Fruit fly (Drosophila melanogaster) whole organism, embryonic: Measurements from ENCODE around the gene CG11396.

ENCODE experiments used
- Bgb ChIP-seq: fragments of 200-800 bp; sonication (Bioruptor generic); IDR thresholded peaks from 2 replicates; pipeline ENCODE4 v1.3.6; 2022; ENCODE audit warnings: missing biosample characterization, missing genetic modification characterization; ENCODE audit not compliant: partially characterized antibody
- CG10267 ChIP-seq: fragments of 200-800 bp; sonication (Bioruptor generic); optimal IDR thresholded peaks from 2 replicates; lab custom pipeline; 2018; ENCODE audit warnings: missing biosample characterization, mild to moderate bottlenecking, missing genetic modification characterization, moderate library complexity
- CG10979 ChIP-seq: fragments of 200-800 bp; sonication (Bioruptor generic); optimal IDR thresholded peaks from 2 replicates; lab custom pipeline; 2018; ENCODE audit warnings: missing biosample characterization, mild to moderate bottlenecking, missing genetic modification characterization, moderate library complexity
- CG12071 ChIP-seq: fragments of 200-800 bp; sonication (Bioruptor generic); optimal IDR thresholded peaks from 3 replicates; lab custom pipeline; 2018; ENCODE audit warnings: missing biosample characterization, mild to moderate bottlenecking, missing genetic modification characterization
- CG12219 ChIP-seq: fragments of 200-800 bp; sonication (Bioruptor generic); optimal IDR thresholded peaks from 3 replicates; lab custom pipeline; 2018; ENCODE audit warnings: missing biosample characterization, mild to moderate bottlenecking, missing genetic modification characterization
- CG13287 ChIP-seq: fragments of 200-800 bp; sonication (Bioruptor generic); IDR thresholded peaks from 2 replicates; pipeline ENCODE4 v1.3.6; 2022; ENCODE audit warnings: missing biosample characterization, missing genetic modification characterization; ENCODE audit not compliant: partially characterized antibody
- CG13296 ChIP-seq: fragments of 200-800 bp; sonication (Bioruptor generic); optimal IDR thresholded peaks from 3 replicates; lab custom pipeline; 2018; ENCODE audit warnings: missing biosample characterization, mild to moderate bottlenecking, missing genetic modification characterization
- CG14710 ChIP-seq: fragments of 200-800 bp; sonication (Bioruptor generic); optimal IDR thresholded peaks from 3 replicates; lab custom pipeline; 2019; ENCODE audit warnings: missing biosample characterization, mild to moderate bottlenecking, missing genetic modification characterization, moderate library complexity
- CG16813 ChIP-seq: fragments of 200-800 bp; sonication (Bioruptor generic); IDR thresholded peaks from 3 replicates; pipeline ENCODE4 v1.3.6; 2022; ENCODE audit warnings: missing biosample characterization, missing genetic modification characterization; ENCODE audit not compliant: partially characterized antibody
- CG16863 ChIP-seq: fragments of 200-800 bp; sonication (Bioruptor generic); optimal IDR thresholded peaks from 3 replicates; lab custom pipeline; 2016; ENCODE audit warnings: missing biosample characterization, missing genetic modification characterization
- CG17568 ChIP-seq: fragments of 200-800 bp; sonication (Bioruptor generic); optimal IDR thresholded peaks from 2 replicates; lab custom pipeline; 2018; ENCODE audit warnings: missing biosample characterization, mild to moderate bottlenecking, missing genetic modification characterization, moderate library complexity
- CG18011 ChIP-seq: fragments of 200-800 bp; sonication (Bioruptor generic); optimal IDR thresholded peaks from 2 replicates; lab custom pipeline; 2017; ENCODE audit warnings: missing biosample characterization, missing genetic modification characterization, mild to moderate bottlenecking, moderate library complexity, missing genotype
- CG2712 ChIP-seq: fragments of 200-800 bp; optimal IDR thresholded peaks from 3 replicates; lab custom pipeline; 2019; ENCODE audit warnings: missing biosample characterization, mild to moderate bottlenecking, missing genetic modification characterization, moderate library complexity
- CG2889 ChIP-seq: fragments of 200-800 bp; sonication (Bioruptor generic); IDR thresholded peaks from 3 replicates; pipeline ENCODE4 v1.3.6; 2022; ENCODE audit warnings: missing biosample characterization, missing genetic modification characterization
- CG33557 ChIP-seq: fragments of 200-800 bp; sonication (Bioruptor generic); optimal IDR thresholded peaks from 2 replicates; lab custom pipeline; 2019; ENCODE audit warnings: missing biosample characterization, mild to moderate bottlenecking, missing genetic modification characterization, moderate library complexity
- CG34224 ChIP-seq: fragments of 200-800 bp; sonication (Bioruptor generic); IDR thresholded peaks from 3 replicates; pipeline ENCODE4 v1.3.6; 2022; ENCODE audit warnings: missing biosample characterization, missing genetic modification characterization; ENCODE audit not compliant: partially characterized antibody
- CG34376 ChIP-seq: fragments of 200-800 bp; sonication (Bioruptor generic); optimal IDR thresholded peaks from 2 replicates; lab custom pipeline; 2018; ENCODE audit warnings: missing biosample characterization, mild to moderate bottlenecking, missing genetic modification characterization
- CG42726 ChIP-seq: fragments of 200-800 bp; sonication (Bioruptor generic); IDR thresholded peaks from 2 replicates; pipeline ENCODE4 v1.3.6; 2022; ENCODE audit warnings: missing biosample characterization, missing genetic modification characterization; ENCODE audit not compliant: partially characterized antibody
- CG5180 ChIP-seq: fragments of 200-800 bp; sonication (Bioruptor generic); optimal IDR thresholded peaks from 3 replicates; lab custom pipeline; 2017; ENCODE audit warnings: missing biosample characterization, missing genetic modification characterization, mild to moderate bottlenecking, moderate library complexity, missing genetic modification reagents
- CG7745 ChIP-seq: fragments of 200-800 bp; sonication (Bioruptor generic); optimal IDR thresholded peaks from 2 replicates; lab custom pipeline; 2018; ENCODE audit warnings: missing biosample characterization, mild to moderate bottlenecking, missing genetic modification characterization, moderate library complexity
- CG8924 ChIP-seq: fragments of 200-800 bp; optimal IDR thresholded peaks from 3 replicates; lab custom pipeline; 2019; ENCODE audit warnings: missing biosample characterization, mild to moderate bottlenecking, missing genetic modification characterization, moderate library complexity
- CTCF ChIP-seq: fragments of 200-800 bp; sonication (Bioruptor generic); optimal IDR thresholded peaks from 2 replicates; lab custom pipeline; 2017; ENCODE audit warnings: missing biosample characterization, mild to moderate bottlenecking, missing genetic modification characterization, moderate library complexity
- Dll ChIP-seq: fragments of 200-800 bp; sonication (Bioruptor generic); IDR thresholded peaks from 4 replicates; pipeline ENCODE4 v1.3.6; 2022; ENCODE audit warnings: missing biosample characterization, missing genetic modification characterization; ENCODE audit not compliant: partially characterized antibody
- Doc3 ChIP-seq: fragments of 200-800 bp; sonication (Bioruptor generic); IDR thresholded peaks from 3 replicates; pipeline ENCODE4 v1.3.6; 2022; ENCODE audit warnings: missing biosample characterization, missing genetic modification characterization; ENCODE audit not compliant: partially characterized antibody
- Dp ChIP-seq: fragments of 200-800 bp; sonication (Bioruptor generic); optimal IDR thresholded peaks from 2 replicates; lab custom pipeline; 2018; ENCODE audit warnings: missing biosample characterization, mild to moderate bottlenecking, missing genetic modification characterization, moderate library complexity
- Gsc ChIP-seq: fragments of 200-800 bp; sonication (Bioruptor generic); IDR thresholded peaks from 2 replicates; pipeline ENCODE4 v1.3.6; 2022; ENCODE audit warnings: missing biosample characterization, missing genetic modification characterization
- HmgD ChIP-seq: fragments of 200-800 bp; sonication (Bioruptor generic); optimal IDR thresholded peaks from 3 replicates; lab custom pipeline; 2016; ENCODE audit warnings: missing biosample characterization, missing genetic modification characterization
- Lhr ChIP-seq: fragments of 200-800 bp; sonication (Bioruptor generic); optimal IDR thresholded peaks from 3 replicates; lab custom pipeline; 2017; ENCODE audit warnings: mild to moderate bottlenecking, missing biosample characterization, missing genetic modification reagents, missing genetic modification characterization
- MBD-R2 ChIP-seq: fragments of 200-800 bp; sonication (Bioruptor generic); IDR thresholded peaks from 2 replicates; pipeline ENCODE4 v1.3.6; 2022; ENCODE audit warnings: missing biosample characterization, missing genetic modification characterization
- Nf-YC ChIP-seq: fragments of 200-800 bp; optimal IDR thresholded peaks from 3 replicates; lab custom pipeline; 2019; ENCODE audit warnings: missing biosample characterization, mild to moderate bottlenecking, missing genetic modification characterization, moderate library complexity
- Oaz ChIP-seq: fragments of 200-800 bp; sonication (Bioruptor generic); IDR thresholded peaks from 2 replicates; pipeline ENCODE4 v1.3.6; 2022; ENCODE audit warnings: missing biosample characterization, missing genetic modification characterization
- Sin3A ChIP-seq: fragments of >200 bp; optimal IDR thresholded peaks from 2 replicates; lab custom pipeline; 2018
- ato ChIP-seq: fragments of 200-800 bp; sonication (Bioruptor generic); IDR thresholded peaks from 2 replicates; pipeline ENCODE4 v1.3.6; 2022; ENCODE audit warnings: missing biosample characterization, missing genetic modification characterization; ENCODE audit not compliant: partially characterized antibody
- bbx ChIP-seq: fragments of 200-800 bp; sonication (Bioruptor generic); IDR thresholded peaks from 2 replicates; pipeline ENCODE4 v1.3.6; 2022; ENCODE audit warnings: missing biosample characterization, missing genetic modification characterization; ENCODE audit not compliant: partially characterized antibody
- chinmo ChIP-seq: fragments of 200-800 bp; sonication (Bioruptor generic); IDR thresholded peaks from 4 replicates; pipeline ENCODE4 v1.3.6; 2022; ENCODE audit warnings: missing biosample characterization, missing genetic modification characterization; ENCODE audit not compliant: partially characterized antibody
- ci ChIP-seq: fragments of 200-800 bp; sonication (Bioruptor generic); IDR thresholded peaks from 3 replicates; pipeline ENCODE4 v1.3.6; 2022; ENCODE audit warnings: missing biosample characterization, missing genetic modification characterization
- gfzf ChIP-seq: fragments of 200-800 bp; sonication (Bioruptor generic); optimal IDR thresholded peaks from 2 replicates; lab custom pipeline; 2016; ENCODE audit warnings: missing biosample characterization, mild to moderate bottlenecking, missing genetic modification characterization, moderate library complexity
- h ChIP-seq: fragments of >200 bp; optimal IDR thresholded peaks from 2 replicates; lab custom pipeline; 2017
- hb ChIP-seq: fragments of 200-800 bp; sonication (Bioruptor generic); IDR thresholded peaks from 3 replicates; pipeline ENCODE4 v1.3.6; 2022; ENCODE audit warnings: missing biosample characterization, missing genetic modification characterization; ENCODE audit not compliant: partially characterized antibody
- mld ChIP-seq: fragments of 200-800 bp; sonication (Bioruptor generic); IDR thresholded peaks from 3 replicates; pipeline ENCODE4 v1.3.6; 2022; ENCODE audit warnings: missing biosample characterization, missing genetic modification characterization; ENCODE audit not compliant: partially characterized antibody
- peb ChIP-seq: fragments of 200-800 bp; sonication (Bioruptor generic); IDR thresholded peaks from 2 replicates; pipeline ENCODE4 v1.3.6; 2022; ENCODE audit warnings: missing biosample characterization, missing genetic modification characterization
- pita ChIP-seq: fragments of 200-800 bp; sonication (Bioruptor generic); optimal IDR thresholded peaks from 2 replicates; lab custom pipeline; 2017; ENCODE audit warnings: missing biosample characterization, mild to moderate bottlenecking, missing genetic modification characterization
- psq ChIP-seq: fragments of 200-800 bp; sonication (Bioruptor generic); optimal IDR thresholded peaks from 2 replicates; lab custom pipeline; 2017; ENCODE audit warnings: missing biosample characterization, missing genetic modification characterization
- rib ChIP-seq: fragments of 200-800 bp; sonication (Bioruptor generic); IDR thresholded peaks from 2 replicates; pipeline ENCODE4 v1.3.6; 2022; ENCODE audit warnings: missing biosample characterization, missing genetic modification characterization
- sima ChIP-seq: fragments of 200-800 bp; sonication (Bioruptor generic); optimal IDR thresholded peaks from 2 replicates; lab custom pipeline; 2016; ENCODE audit warnings: missing biosample characterization, missing genetic modification characterization
- slbo ChIP-seq: fragments of 200-800 bp; sonication (Bioruptor generic); IDR thresholded peaks from 2 replicates; pipeline ENCODE4 v1.3.6; 2022; ENCODE audit warnings: missing biosample characterization, missing genetic modification characterization
- sna ChIP-seq: fragments of 200-800 bp; sonication (Bioruptor generic); IDR thresholded peaks from 2 replicates; pipeline ENCODE4 v1.3.6; 2022; ENCODE audit warnings: missing biosample characterization, missing genetic modification characterization; ENCODE audit not compliant: partially characterized antibody
- vnd ChIP-seq: fragments of 200-800 bp; sonication (Bioruptor generic); IDR thresholded peaks from 3 replicates; pipeline ENCODE4 v1.3.6; 2022; ENCODE audit warnings: missing biosample characterization, missing genetic modification characterization; ENCODE audit not compliant: partially characterized antibody

The CG11396 gene

DNA sequence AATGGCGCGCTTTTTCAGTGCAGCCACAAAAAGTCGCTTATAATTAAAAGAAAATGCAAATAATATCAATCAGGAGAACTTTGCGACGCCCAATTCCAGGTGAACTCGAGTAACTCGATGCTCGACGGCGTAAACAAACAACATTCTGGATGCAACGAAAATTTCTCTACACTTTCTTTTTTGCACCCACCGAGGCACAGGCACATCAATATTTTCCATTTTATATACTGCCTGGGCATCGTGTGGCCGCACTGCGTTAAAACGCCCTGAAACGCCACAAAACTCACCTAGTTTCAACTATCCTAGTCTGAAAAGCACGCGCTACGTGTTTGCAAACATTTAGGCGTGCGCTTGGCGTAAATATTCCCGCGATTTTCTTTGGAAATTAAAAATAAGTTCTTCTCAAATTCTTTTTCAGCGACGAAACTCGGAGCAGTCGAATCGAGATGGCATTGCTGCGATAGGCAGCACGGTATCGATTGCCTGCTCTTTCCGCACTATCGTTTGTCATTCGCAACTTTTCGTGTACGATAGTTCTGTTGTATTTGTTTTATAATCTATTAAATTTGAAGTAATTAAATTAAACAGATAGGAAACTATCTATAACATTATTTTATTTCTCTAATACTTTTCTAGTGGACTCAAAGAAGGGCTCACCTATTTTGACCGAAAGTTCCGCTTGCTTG, 2.1 kb downstream of the CG11396 start, which contains the start of gene Pcif1 (continued):
- TF ChIP-seq CG34376 (GFP tag; lab: Kevin White, UChicago) (peak; percentile 32), CG2712 (tag; lab: Kevin White, UChicago) (peak; percentile 39), CG13296 (GFP tag; lab: Kevin White, UChicago) (peak; percentile 6), sima (GFP tag; lab: Kevin White, UChicago) (no peak), Oaz (no peak), CG13287 (GFP tag; lab: Robert Waterston, UW) (peak; percentile 99), vnd (GFP tag; lab: Robert Waterston, UW) (peak; percentile 99), HmgD (GFP tag; lab: Kevin White, UChicago) (peak; percentile 22), CG42726 (GFP tag; lab: Robert Waterston, UW) (peak; percentile 99), bbx (peak; percentile 100), CG2889 (no peak), CG17568 (GFP tag; lab: Kevin White, UChicago) (peak; percentile 28), h (no peak), CG7745 (no peak), CG33557 (GFP tag; lab: Kevin White, UChicago) (peak; percentile 47), hb (GFP tag; lab: Robert Waterston, UW) (peak; percentile 98), CG16813 (GFP tag; lab: Robert Waterston, UW) (peak; percentile 99), pita (GFP tag; lab: Kevin White, UChicago) (no peak), Dp (peak; percentile 66), CG18011 (GFP tag; lab: Kevin White, UChicago) (no peak), Lhr (GFP tag; lab: Kevin White, UChicago) (peak; percentile 25), ato (GFP tag; lab: Robert Waterston, UW) (peak; percentile 99), rib (GFP tag; lab: Robert Waterston, UW) (peak; percentile 50; the same call in 1 of the 2 replicates), Gsc (GFP tag; lab: Robert Waterston, UW) (no peak), slbo (GFP tag; lab: Robert Waterston, UW) (peak; percentile 56), CG14710 (peak; percentile 61), CG5180 (GFP tag; lab: Kevin White, UChicago) (no peak), Doc3 (GFP tag; lab: Robert Waterston, UW) (peak; percentile 98), MBD-R2 (peak; percentile 66), CG8924 (tag; lab: Kevin White, UChicago) (peak; percentile 22), sna (GFP tag; lab: Robert Waterston, UW) (peak; percentile 97), CG12219 (GFP tag; lab: Kevin White, UChicago) (peak; percentile 5), CG16863 (GFP tag; lab: Kevin White, UChicago) (no peak), CG12071 (GFP tag; lab: Kevin White, UChicago) (no peak), Bgb (GFP tag; lab: Robert Waterston, UW) (peak; percentile 99), mld (peak; percentile 100), CG34224 (GFP tag; lab: Robert Waterston, UW) (peak; percentile 99), chinmo (GFP tag; lab: Robert Waterston, UW) (peak; percentile 100), CTCF (GFP tag; lab: Kevin White, UChicago) (peak; percentile 31), Sin3A (lab: Kevin White, UChicago) (peak; percentile 46), peb (no peak), Nf-YC (tag; lab: Kevin White, UChicago) (peak; percentile 3), CG10979 (tag; lab: Kevin White, UChicago) (peak; percentile 6), gfzf (GFP tag; lab: Kevin White, UChicago) (peak; percentile 23), CG10267 (tag; lab: Kevin White, UChicago) (peak; percentile 59), psq (no peak), Dll (GFP tag; lab: Robert Waterston, UW) (peak; percentile 98), ci (GFP tag; lab: Robert Waterston, UW) (peak; percentile 39; the same call in 1 of the 3 replicates)
